Fruit fly (Drosophila melanogaster) whole organism, adult: ENCODE data around the gene CG32081.

ENCODE experiments used
- CG11617 ChIP-seq: fragments of 200-800 bp; sonication (Bioruptor generic); optimal IDR thresholded peaks from 2 replicates; lab custom pipeline; 2017; ENCODE audit warnings: mild to moderate bottlenecking, missing biosample characterization, missing genetic modification reagents, missing genetic modification characterization
- CG12768 ChIP-seq: fragments of 200-800 bp; sonication (Bioruptor generic); optimal IDR thresholded peaks from 2 replicates; lab custom pipeline; 2017; ENCODE audit warnings: missing biosample characterization, missing genetic modification characterization, mild to moderate bottlenecking, moderate library complexity, missing genetic modification reagents
- CG14711 ChIP-seq: fragments of 200-800 bp; sonication (Bioruptor generic); optimal IDR thresholded peaks from 2 replicates; lab custom pipeline; 2018; ENCODE audit warnings: missing biosample characterization, mild to moderate bottlenecking, missing genetic modification characterization, moderate library complexity
- CG1620 ChIP-seq: fragments of 200-800 bp; sonication (Bioruptor generic); optimal IDR thresholded peaks from 2 replicates; lab custom pipeline; 2016; ENCODE audit warnings: missing biosample characterization, missing genetic modification characterization
- CG33017 ChIP-seq: fragments of 200-800 bp; sonication (Bioruptor generic); optimal IDR thresholded peaks from 2 replicates; lab custom pipeline; 2018; ENCODE audit warnings: missing biosample characterization, mild to moderate bottlenecking, missing genetic modification characterization, moderate library complexity
- CG5204 ChIP-seq: fragments of 200-800 bp; sonication (Bioruptor generic); optimal IDR thresholded peaks from 2 replicates; lab custom pipeline; 2016; ENCODE audit warnings: missing biosample characterization, missing genetic modification characterization
- CG7045 ChIP-seq: fragments of 200-800 bp; sonication (Bioruptor generic); optimal IDR thresholded peaks from 2 replicates; lab custom pipeline; 2017; ENCODE audit warnings: missing biosample characterization, mild to moderate bottlenecking, missing genetic modification characterization
- CG7101 ChIP-seq: fragments of 200-800 bp; sonication (Bioruptor generic); optimal IDR thresholded peaks from 2 replicates; lab custom pipeline; 2018; ENCODE audit warnings: missing biosample characterization, mild to moderate bottlenecking, missing genetic modification characterization, moderate library complexity
- Clk ChIP-seq: fragments of 200-800 bp; sonication (Bioruptor generic); optimal IDR thresholded peaks from 2 replicates; lab custom pipeline; 2017; ENCODE audit warnings: missing biosample characterization, missing genetic modification characterization
- Crg-1 ChIP-seq: fragments of 200-800 bp; sonication (Bioruptor generic); optimal IDR thresholded peaks from 2 replicates; lab custom pipeline; 2016; ENCODE audit warnings: missing biosample characterization, missing genetic modification characterization
- Hr96 ChIP-seq: fragments of 200-800 bp; sonication (Bioruptor generic); optimal IDR thresholded peaks from 2 replicates; lab custom pipeline; 2016; ENCODE audit warnings: missing biosample characterization, missing genetic modification characterization
- Mnt ChIP-seq: fragments of 200-800 bp; sonication (Bioruptor generic); optimal IDR thresholded peaks from 2 replicates; lab custom pipeline; 2016; ENCODE audit warnings: missing biosample characterization, mild to moderate bottlenecking, missing genetic modification characterization
- bab1 ChIP-seq: fragments of 200-800 bp; sonication (Bioruptor generic); optimal IDR thresholded peaks from 3 replicates; lab custom pipeline; 2019; ENCODE audit warnings: missing biosample characterization, mild to moderate bottlenecking, missing genetic modification characterization, moderate library complexity
- cic ChIP-seq: fragments of 200-800 bp; sonication (Bioruptor generic); optimal IDR thresholded peaks from 2 replicates; lab custom pipeline; 2017; ENCODE audit warnings: missing biosample characterization, mild to moderate bottlenecking, missing genetic modification characterization, moderate library complexity
- cnc ChIP-seq, 2 experiments: fragments of >200 bp; optimal IDR thresholded peaks; 2 replicates each; lab custom pipeline; 2017
- kay ChIP-seq: fragments of 200-800 bp; sonication (Bioruptor generic); peaks from one replicate; lab custom pipeline; 2016; ENCODE audit warnings: missing biosample characterization, missing genetic modification characterization, borderline replicate concordance
- ovo ChIP-seq: fragments of 200-800 bp; sonication (Bioruptor generic); optimal IDR thresholded peaks from 2 replicates; lab custom pipeline; 2016; ENCODE audit warnings: missing biosample characterization, missing genetic modification characterization
- pad ChIP-seq: fragments of 200-800 bp; sonication (Bioruptor generic); optimal IDR thresholded peaks from 3 replicates; lab custom pipeline; 2017; ENCODE audit warnings: missing biosample characterization, missing genetic modification characterization, mild to moderate bottlenecking, moderate library complexity, missing genetic modification reagents
- tj ChIP-seq: fragments of 200-800 bp; sonication (Bioruptor generic); optimal IDR thresholded peaks from 3 replicates; lab custom pipeline; 2017; ENCODE audit warnings: missing biosample characterization, mild to moderate bottlenecking, missing genetic modification characterization, moderate library complexity
- toe ChIP-seq: fragments of 200-800 bp; sonication (Bioruptor generic); optimal IDR thresholded peaks from 2 replicates; lab custom pipeline; 2016; ENCODE audit warnings: missing biosample characterization, missing genetic modification characterization

The CG32081 gene

DNA sequence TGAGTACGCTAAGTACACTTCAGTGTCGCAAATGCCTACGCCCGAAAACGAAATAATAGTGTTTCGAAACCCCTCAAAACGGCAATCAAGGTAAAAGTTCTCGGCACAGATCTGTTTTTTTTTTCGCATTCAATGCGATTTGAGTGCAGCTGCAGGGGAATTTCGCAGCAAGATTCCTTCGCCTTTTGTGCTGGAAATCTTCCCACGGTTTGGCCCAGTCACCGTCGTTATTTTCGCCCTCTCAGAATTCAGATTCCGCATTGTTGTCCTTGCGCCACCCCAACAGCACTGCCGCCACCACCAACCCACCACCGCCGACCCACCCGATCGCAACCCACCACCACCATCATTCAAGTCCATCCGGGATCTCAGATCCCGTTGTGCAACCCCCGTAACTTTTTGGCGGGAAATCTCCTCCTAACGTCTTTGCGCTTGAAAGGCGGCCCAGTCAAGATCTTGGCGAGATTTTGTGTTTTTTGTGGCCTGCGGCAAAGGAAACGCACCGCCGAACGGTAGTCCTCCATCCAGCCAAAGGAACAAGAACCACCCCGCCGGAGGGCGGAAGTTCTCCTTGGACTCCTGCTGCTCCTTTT is 15.7 kb upstream of the CG32081 start:
- TF ChIP-seq CG7101 (tag; lab: Kevin White, UChicago) (no peak), ovo (no peak), CG5204 (GFP tag; lab: Kevin White, UChicago) (no peak), CG12768 (no peak), cic (GFP tag; lab: Kevin White, UChicago) (no peak), CG7045 (no peak), tj (no peak), pad (GFP tag; lab: Kevin White, UChicago) (no peak), CG33017 (tag; lab: Kevin White, UChicago) (no peak), toe (GFP tag; lab: Kevin White, UChicago) (no peak), Hr96 (GFP tag; lab: Kevin White, UChicago) (no peak), Mnt (GFP tag; lab: Kevin White, UChicago) (no peak), kay (GFP tag; lab: Kevin White, UChicago) (no peak), bab1 (GFP tag; lab: Kevin White, UChicago) (no peak)

DNA sequence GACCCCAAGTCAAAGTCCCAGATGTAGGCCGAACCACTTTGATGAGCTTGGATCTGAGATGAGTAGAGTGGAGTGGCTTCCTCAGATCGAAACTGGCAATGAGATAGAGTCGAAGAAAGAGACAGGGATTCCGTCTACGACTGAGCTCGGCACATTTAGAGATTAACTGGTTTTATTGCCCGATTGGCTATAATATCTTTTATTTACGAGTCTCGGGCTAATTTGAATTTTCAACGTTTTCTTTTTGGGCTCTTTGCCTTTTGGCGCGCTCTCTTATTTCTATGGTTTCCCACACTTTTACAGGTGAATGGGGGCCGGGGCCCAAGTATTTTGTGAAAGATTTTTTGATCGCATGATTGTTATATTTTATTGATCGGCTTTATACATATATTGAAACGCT is 12.2 kb upstream of the CG32081 start:
- TF ChIP-seq CG1620 (GFP tag; lab: Kevin White, UChicago), result no peak
- no peak for TF ChIP-seq pad (GFP tag; lab: Kevin White, UChicago)
- TF ChIP-seq CG12768, result no peak
- TF ChIP-seq CG33017 (tag; lab: Kevin White, UChicago), result no peak
- TF ChIP-seq Hr96 (GFP tag; lab: Kevin White, UChicago), result no peak
- TF ChIP-seq Clk, result no peak
- no peak for TF ChIP-seq Mnt (GFP tag; lab: Kevin White, UChicago)
- TF ChIP-seq CG5204 (GFP tag; lab: Kevin White, UChicago), result no peak
- TF ChIP-seq CG7045, result no peak
- TF ChIP-seq toe (GFP tag; lab: Kevin White, UChicago), result no peak
- no peak for TF ChIP-seq cnc (optimal IDR thresholded peaks at IDR 0.05; lab: Kevin White, UChicago)
- no peak for TF ChIP-seq Crg-1 (GFP tag; lab: Kevin White, UChicago)
- no peak for TF ChIP-seq CG14711 (tag; lab: Kevin White, UChicago)
- no peak for TF ChIP-seq kay (GFP tag; lab: Kevin White, UChicago)
- TF ChIP-seq CG11617 (GFP tag; lab: Kevin White, UChicago), result no peak
- no peak for TF ChIP-seq CG7101 (tag; lab: Kevin White, UChicago)
- no peak for TF ChIP-seq cic (GFP tag; lab: Kevin White, UChicago)
- TF ChIP-seq bab1 (GFP tag; lab: Kevin White, UChicago), result no peak

dm6 chr3L:11020058-11020457 is 7.3 kb upstream of the CG32081 start:
- TF ChIP-seq CG1620 (GFP tag; lab: Kevin White, UChicago) (no peak), CG5204 (GFP tag; lab: Kevin White, UChicago) (no peak)

DNA sequence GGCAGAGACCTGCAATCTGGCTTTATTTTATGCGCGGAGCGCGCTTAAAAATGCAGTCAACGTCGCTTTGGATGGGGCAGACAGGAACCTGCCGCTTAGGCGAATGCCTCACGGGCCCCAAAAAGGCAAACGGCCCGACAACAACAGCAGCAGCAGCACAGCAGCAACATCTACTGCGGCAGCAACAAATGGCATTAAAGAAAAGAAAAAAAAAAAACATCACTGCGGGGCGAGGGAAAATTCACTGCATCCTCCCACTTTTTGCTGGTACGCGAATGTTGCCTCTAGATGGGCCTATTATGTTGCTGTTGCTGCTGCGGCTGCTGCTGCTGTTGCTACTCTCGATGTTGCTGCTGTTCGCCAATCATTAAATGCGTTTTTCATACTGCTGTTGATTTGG is 5.4 kb upstream of the CG32081 start:
- no peak for TF ChIP-seq Crg-1 (GFP tag; lab: Kevin White, UChicago)
- TF ChIP-seq CG14711 (tag; lab: Kevin White, UChicago), result no peak
- TF ChIP-seq cic (GFP tag; lab: Kevin White, UChicago), result no peak
- no peak for TF ChIP-seq CG5204 (GFP tag; lab: Kevin White, UChicago)
- no peak for TF ChIP-seq CG12768
- TF ChIP-seq Hr96 (GFP tag; lab: Kevin White, UChicago), result no peak

DNA sequence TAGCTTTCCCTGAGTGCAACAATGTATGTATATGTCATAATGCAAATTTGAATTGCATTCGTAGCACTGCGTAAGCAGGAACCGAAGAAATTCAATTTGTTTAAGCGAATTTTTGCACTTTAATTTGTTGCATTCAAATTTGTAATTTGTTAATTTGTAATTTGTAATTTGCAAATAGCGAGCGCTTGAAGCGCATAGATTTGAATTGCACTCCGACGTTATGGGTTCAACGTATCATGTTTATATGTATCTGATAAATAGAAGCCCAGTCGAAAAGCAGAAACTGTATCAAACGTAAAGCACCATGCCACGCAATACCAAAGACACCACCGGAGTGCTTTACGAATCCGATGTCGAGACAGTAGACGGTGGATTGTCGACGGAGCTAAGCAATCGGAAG is 4.1 kb upstream of the CG32081 start, which contains the start of gene Fad2:
TSS of gene Fad2 (plus strand) at position 301 of the 400 bp plus-strand sequence.
- no peak for TF ChIP-seq CG11617 (GFP tag; lab: Kevin White, UChicago)
- TF ChIP-seq bab1 (GFP tag; lab: Kevin White, UChicago), result no peak
- TF ChIP-seq CG33017 (tag; lab: Kevin White, UChicago), result no peak
- no peak for TF ChIP-seq CG5204 (GFP tag; lab: Kevin White, UChicago)
- TF ChIP-seq CG12768, result no peak
- TF ChIP-seq Mnt (GFP tag; lab: Kevin White, UChicago), result no peak
- TF ChIP-seq toe (GFP tag; lab: Kevin White, UChicago), result no peak
- no peak for TF ChIP-seq cic (GFP tag; lab: Kevin White, UChicago)
- no peak for TF ChIP-seq CG7045
- no peak for TF ChIP-seq CG1620 (GFP tag; lab: Kevin White, UChicago)
- no peak for TF ChIP-seq kay (GFP tag; lab: Kevin White, UChicago)
- TF ChIP-seq cnc (optimal IDR thresholded peaks at IDR 0.05; lab: Kevin White, UChicago), result no peak
- TF ChIP-seq ovo, result no peak
- no peak for TF ChIP-seq CG7101 (tag; lab: Kevin White, UChicago)
- TF ChIP-seq CG14711 (tag; lab: Kevin White, UChicago), result no peak

DNA sequence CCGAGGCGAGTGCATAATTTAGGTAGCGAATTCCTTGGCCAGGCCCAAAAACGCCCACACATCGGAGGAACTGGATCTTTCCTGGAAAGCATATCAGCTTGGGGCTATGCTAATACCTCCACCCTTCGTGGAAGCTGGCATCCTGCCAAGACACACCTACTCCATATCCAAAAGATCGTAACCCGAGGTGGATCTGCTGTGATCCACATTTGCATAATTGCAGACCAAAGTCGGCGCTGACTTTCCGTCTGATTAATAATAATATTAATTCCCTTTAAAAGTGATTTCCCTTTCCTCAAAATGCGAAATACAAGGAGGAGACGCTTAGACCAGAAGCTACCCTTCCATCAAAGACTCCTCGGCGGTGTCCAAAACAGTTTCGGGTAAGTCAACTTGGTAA is 2.1 kb upstream of the CG32081 start, which contains the start of gene CG32079:
TSS of gene CG32079 (plus strand) at position 301 of the 400 bp plus-strand sequence.
- TF ChIP-seq Mnt (GFP tag; lab: Kevin White, UChicago) (no peak), Hr96 (GFP tag; lab: Kevin White, UChicago) (no peak), kay (GFP tag; lab: Kevin White, UChicago) (no peak), CG1620 (GFP tag; lab: Kevin White, UChicago) (no peak), tj (no peak), CG12768 (no peak), pad (GFP tag; lab: Kevin White, UChicago) (no peak), CG7045 (no peak), Clk (no peak)
